Fruit fly (Drosophila melanogaster) whole organism, embryonic: ENCODE measurements around the gene RluA-1.
A peak's percentile ranks its signal among the peaks of the same experiment; 100 is the strongest.

Experiments used
- ATbp ChIP-seq: fragments of 200-800 bp; sonication (Bioruptor generic); optimal IDR thresholded peaks from 2 replicates; lab custom pipeline; 2017; ENCODE audit warnings: missing biosample characterization, mild to moderate bottlenecking, missing genetic modification characterization, missing genetic modification reagents
- CG10654 ChIP-seq: fragments of 200-800 bp; sonication (Bioruptor generic); optimal IDR thresholded peaks from 2 replicates; lab custom pipeline; 2016; ENCODE audit warnings: missing biosample characterization, missing genetic modification characterization
- CG11504 ChIP-seq: fragments of 200-800 bp; sonication (Bioruptor generic); optimal IDR thresholded peaks from 3 replicates; lab custom pipeline; 2019; ENCODE audit warnings: missing biosample characterization, mild to moderate bottlenecking, missing genetic modification characterization, moderate library complexity
- CG12236 ChIP-seq: fragments of 200-800 bp; sonication (Bioruptor generic); optimal IDR thresholded peaks from 2 replicates; lab custom pipeline; 2016; ENCODE audit warnings: missing biosample characterization, missing genetic modification characterization
- CG12769 ChIP-seq: fragments of 200-800 bp; sonication (Bioruptor generic); optimal IDR thresholded peaks from 2 replicates; lab custom pipeline; 2019; ENCODE audit warnings: missing biosample characterization, mild to moderate bottlenecking, missing genetic modification characterization, moderate library complexity
- CG13296 ChIP-seq: fragments of 200-800 bp; sonication (Bioruptor generic); optimal IDR thresholded peaks from 3 replicates; lab custom pipeline; 2018; ENCODE audit warnings: missing biosample characterization, mild to moderate bottlenecking, missing genetic modification characterization
- CG13775 ChIP-seq: fragments of 200-800 bp; sonication (Bioruptor generic); optimal IDR thresholded peaks from 3 replicates; lab custom pipeline; 2017; ENCODE audit warnings: missing biosample characterization, mild to moderate bottlenecking, missing genetic modification characterization
- CG14710 ChIP-seq: fragments of 200-800 bp; sonication (Bioruptor generic); optimal IDR thresholded peaks from 3 replicates; lab custom pipeline; 2019; ENCODE audit warnings: missing biosample characterization, mild to moderate bottlenecking, missing genetic modification characterization, moderate library complexity
- CG15479 ChIP-seq: fragments of 200-800 bp; sonication (Bioruptor generic); optimal IDR thresholded peaks from 3 replicates; lab custom pipeline; 2019; ENCODE audit warnings: missing biosample characterization, mild to moderate bottlenecking, missing genetic modification characterization, moderate library complexity
- CG17328 ChIP-seq: fragments of 200-800 bp; sonication (Bioruptor generic); IDR thresholded peaks from 2 replicates; pipeline ENCODE4 v1.3.6; 2022; ENCODE audit warnings: missing biosample characterization, missing genetic modification characterization
- CG2199 ChIP-seq: fragments of 200-800 bp; sonication (Bioruptor generic); IDR thresholded peaks from 3 replicates; pipeline ENCODE4 v1.3.6; 2022; ENCODE audit warnings: missing biosample characterization, missing genetic modification characterization
- CG6854 ChIP-seq: fragments of 200-800 bp; sonication (Bioruptor generic); optimal IDR thresholded peaks from 3 replicates; lab custom pipeline; 2017; ENCODE audit warnings: missing biosample characterization, mild to moderate bottlenecking, missing genetic modification characterization
- CG7357 ChIP-seq: fragments of 200-800 bp; sonication (Bioruptor generic); IDR thresholded peaks from 3 replicates; pipeline ENCODE4 v1.3.6; 2022; ENCODE audit warnings: missing biosample characterization, missing genetic modification characterization
- CG8388 ChIP-seq: fragments of 200-800 bp; sonication (Bioruptor generic); optimal IDR thresholded peaks from 2 replicates; lab custom pipeline; 2019; ENCODE audit warnings: missing biosample characterization, mild to moderate bottlenecking, missing genetic modification characterization, moderate library complexity
- CG8924 ChIP-seq: fragments of 200-800 bp; optimal IDR thresholded peaks from 3 replicates; lab custom pipeline; 2019; ENCODE audit warnings: missing biosample characterization, mild to moderate bottlenecking, missing genetic modification characterization, moderate library complexity
- CG9817 ChIP-seq: fragments of 200-800 bp; sonication (Bioruptor generic); optimal IDR thresholded peaks from 2 replicates; lab custom pipeline; 2018; ENCODE audit warnings: missing biosample characterization, mild to moderate bottlenecking, missing genetic modification characterization, moderate library complexity
- Chrac-16 ChIP-seq: fragments of 200-800 bp; sonication (Bioruptor generic); optimal IDR thresholded peaks from 3 replicates; lab custom pipeline; 2016; ENCODE audit warnings: missing biosample characterization, missing genetic modification characterization
- Ets65A ChIP-seq: fragments of 200-800 bp; sonication (Bioruptor generic); peaks from one replicate; lab custom pipeline; 2016; ENCODE audit warnings: missing biosample characterization, missing genetic modification characterization
- Hr51 ChIP-seq, 2 experiments: fragments of 200-800 bp; sonication (Bioruptor generic); optimal IDR thresholded peaks; 2 replicates in 1 of 2; 3 replicates in 1 of 2; lab custom pipeline; 2016 to 2018; ENCODE audit warnings: missing biosample characterization in 2 of 2, missing genetic modification characterization in 2 of 2, mild to moderate bottlenecking in 1 of 2, moderate library complexity in 1 of 2
- MESR4 ChIP-seq: fragments of 200-800 bp; sonication (Bioruptor generic); optimal IDR thresholded peaks from 2 replicates; lab custom pipeline; 2018; ENCODE audit warnings: missing biosample characterization, mild to moderate bottlenecking, missing genetic modification characterization, moderate library complexity
- Opbp ChIP-seq: fragments of 200-800 bp; sonication (Bioruptor generic); IDR thresholded peaks from 3 replicates; pipeline ENCODE4 v1.3.6; 2022; ENCODE audit warnings: missing biosample characterization, missing genetic modification characterization; ENCODE audit not compliant: partially characterized antibody
- Optix ChIP-seq: fragments of 200-800 bp; sonication (Bioruptor generic); IDR thresholded peaks from 3 replicates; pipeline ENCODE4 v1.3.6; 2022; ENCODE audit warnings: missing biosample characterization, missing genetic modification characterization
- Side ChIP-seq: fragments of 200-800 bp; sonication (Bioruptor generic); optimal IDR thresholded peaks from 2 replicates; lab custom pipeline; 2016; ENCODE audit warnings: missing biosample characterization, missing genetic modification characterization
- Vsx1 ChIP-seq: fragments of 200-800 bp; sonication (Bioruptor generic); optimal IDR thresholded peaks from 2 replicates; lab custom pipeline; 2017; ENCODE audit warnings: missing biosample characterization, mild to moderate bottlenecking, missing genetic modification characterization, missing genetic modification reagents
- ac ChIP-seq: fragments of 200-800 bp; sonication (Bioruptor generic); optimal IDR thresholded peaks from 3 replicates; lab custom pipeline; 2017; ENCODE audit warnings: missing biosample characterization, mild to moderate bottlenecking, missing genetic modification characterization
- ap ChIP-seq: fragments of 200-800 bp; sonication (Bioruptor generic); IDR thresholded peaks from 2 replicates; pipeline ENCODE4 v1.3.6; 2022; ENCODE audit warnings: missing biosample characterization, missing genetic modification characterization
- ara ChIP-seq: fragments of 200-800 bp; sonication (Bioruptor generic); IDR thresholded peaks from 2 replicates; pipeline ENCODE4 v1.3.6; 2022; ENCODE audit warnings: missing biosample characterization, missing genetic modification characterization
- bowl ChIP-seq: fragments of 200-800 bp; sonication (Bioruptor generic); IDR thresholded peaks from 2 replicates; pipeline ENCODE4 v1.3.6; 2022; ENCODE audit warnings: missing biosample characterization, missing genetic modification characterization
- cas ChIP-seq: fragments of 200-800 bp; sonication (Bioruptor generic); IDR thresholded peaks from 2 replicates; pipeline ENCODE4 v1.3.6; 2022; ENCODE audit warnings: missing biosample characterization, missing genetic modification characterization
- chn ChIP-seq: fragments of 200-800 bp; sonication (Bioruptor generic); optimal IDR thresholded peaks from 2 replicates; lab custom pipeline; 2016; ENCODE audit warnings: missing biosample characterization, missing genetic modification characterization
- crol ChIP-seq: fragments of 200-800 bp; sonication (Bioruptor generic); IDR thresholded peaks from 2 replicates; pipeline ENCODE4 v1.3.6; 2022; ENCODE audit warnings: missing biosample characterization, missing genetic modification characterization
- cwo ChIP-seq: fragments of 200-800 bp; sonication (Bioruptor generic); optimal IDR thresholded peaks from 3 replicates; lab custom pipeline; 2017; ENCODE audit warnings: missing biosample characterization, missing genetic modification characterization, mild to moderate bottlenecking, moderate library complexity, missing genetic modification reagents
- dysf ChIP-seq: fragments of 200-800 bp; sonication (Bioruptor generic); IDR thresholded peaks from 3 replicates; pipeline ENCODE4 v1.3.6; 2022; ENCODE audit warnings: missing biosample characterization, missing genetic modification characterization
- exex ChIP-seq: fragments of 200-800 bp; sonication (Bioruptor generic); optimal IDR thresholded peaks from 4 replicates; lab custom pipeline; 2018; ENCODE audit warnings: missing biosample characterization, mild to moderate bottlenecking, missing genetic modification characterization, moderate library complexity
- fd3F ChIP-seq: fragments of 200-800 bp; sonication (Bioruptor generic); optimal IDR thresholded peaks from 2 replicates; lab custom pipeline; 2018; ENCODE audit warnings: missing biosample characterization, mild to moderate bottlenecking, missing genetic modification characterization, moderate library complexity
- gce ChIP-seq: fragments of 200-800 bp; sonication (Bioruptor generic); IDR thresholded peaks from 3 replicates; pipeline ENCODE4 v1.3.6; 2022; ENCODE audit warnings: missing biosample characterization, missing genetic modification characterization
- her ChIP-seq: fragments of 200-800 bp; sonication (Bioruptor generic); optimal IDR thresholded peaks from 2 replicates; lab custom pipeline; 2016; ENCODE audit warnings: missing biosample characterization, missing genetic modification characterization
- hkb ChIP-seq, 2 experiments: fragments of 200-800 bp in 1 of 2; fragments of >200 bp in 1 of 2; sonication (Bioruptor generic) in 1 of 2; IDR thresholded peaks in 1 of 2; optimal IDR thresholded peaks in 1 of 2; 2 replicates each; pipeline versions ENCODE4 v1.3.6 to Lab custom; 2017 to 2022; ENCODE audit warnings: missing biosample characterization in 1 of 2, missing genetic modification characterization in 1 of 2
- jing ChIP-seq: fragments of 200-800 bp; sonication (Bioruptor generic); optimal IDR thresholded peaks from 2 replicates; lab custom pipeline; 2018; ENCODE audit warnings: missing biosample characterization, mild to moderate bottlenecking, missing genetic modification characterization
- lov ChIP-seq, 2 experiments: fragments of 200-800 bp in 1 of 2; fragments of >200 bp in 1 of 2; sonication (Bioruptor generic) in 1 of 2; IDR thresholded peaks in 1 of 2; optimal IDR thresholded peaks in 1 of 2; 2 replicates in 1 of 2; 3 replicates in 1 of 2; pipeline versions ENCODE4 v1.3.6 to Lab custom; 2017 to 2022; ENCODE audit warnings: missing biosample characterization in 1 of 2, missing genetic modification characterization in 1 of 2
- oc ChIP-seq: fragments of 200-800 bp; sonication (Bioruptor generic); optimal IDR thresholded peaks from 2 replicates; lab custom pipeline; 2018; ENCODE audit warnings: missing biosample characterization, mild to moderate bottlenecking, missing genetic modification characterization, moderate library complexity
- odd ChIP-seq: fragments of 200-800 bp; sonication (Bioruptor generic); optimal IDR thresholded peaks from 2 replicates; lab custom pipeline; 2017; ENCODE audit warnings: missing biosample characterization, mild to moderate bottlenecking, missing genetic modification characterization
- otp ChIP-seq: fragments of 200-800 bp; sonication (Bioruptor generic); IDR thresholded peaks from 3 replicates; pipeline ENCODE4, ENCODE4 v1.3.6; 2022; ENCODE audit warnings: missing biosample characterization, missing genetic modification characterization
- pan ChIP-seq, 4 experiments: fragments of >200 bp in 3 of 4; fragments of 200-800 bp in 1 of 4; sonication (Bioruptor generic) in 1 of 4; optimal IDR thresholded peaks in 3 of 4; IDR thresholded peaks in 1 of 4; 2 replicates each; pipeline versions ENCODE4 v1.3.6 to Lab custom; 2017 to 2022; ENCODE audit warnings: missing biosample characterization in 2 of 4, missing genetic modification characterization in 2 of 4, mixed read lengths in 1 of 4
- pfk ChIP-seq: fragments of 200-800 bp; sonication (Bioruptor generic); optimal IDR thresholded peaks from 2 replicates; lab custom pipeline; 2018; ENCODE audit warnings: missing biosample characterization, mild to moderate bottlenecking, missing genetic modification characterization, moderate library complexity
- slbo ChIP-seq: fragments of 200-800 bp; sonication (Bioruptor generic); IDR thresholded peaks from 2 replicates; pipeline ENCODE4 v1.3.6; 2022; ENCODE audit warnings: missing biosample characterization, missing genetic modification characterization
- tgo ChIP-seq: fragments of 200-800 bp; sonication (Bioruptor generic); IDR thresholded peaks from 3 replicates; pipeline ENCODE4 v1.3.6; 2022; ENCODE audit warnings: missing biosample characterization, missing genetic modification characterization
- tin ChIP-seq: fragments of 200-800 bp; sonication (Bioruptor generic); optimal IDR thresholded peaks from 3 replicates; lab custom pipeline; 2016; ENCODE audit warnings: missing biosample characterization, missing genetic modification characterization
- vfl ChIP-seq: fragments of 200-800 bp; sonication (Bioruptor generic); optimal IDR thresholded peaks from 2 replicates; lab custom pipeline; 2016; ENCODE audit warnings: missing biosample characterization, missing genetic modification characterization

The RluA-1 gene

dm6 chr2L:10468388-10468787 is 5.8 kb downstream of the RluA-1 start (continued):
- TF ChIP-seq CG8388 (peak; percentile 25), pan (optimal IDR thresholded peaks at IDR 0.05; lab: Kevin White, UChicago) (no peak), pan (GFP tag; optimal IDR thresholded peaks at IDR 0.05 in 1 of 2, IDR thresholded peaks at IDR 0.05 in 1 of 2) (peak in 1 of 2 experiments; percentile 71), tin (GFP tag; lab: Kevin White, UChicago) (peak; percentile 34), oc (tag; lab: Kevin White, UChicago) (peak; percentile 50), CG8924 (tag; lab: Kevin White, UChicago) (peak; percentile 42), jing (peak; percentile 14), MESR4 (GFP tag; lab: Kevin White, UChicago) (no peak), CG12769 (peak; percentile 71), crol (GFP tag; lab: Robert Waterston, UW) (no peak), Optix (0 out of 3 replicates have a peak, but pooled peaks have one; percentile 46), CG6854 (GFP tag; lab: Kevin White, UChicago) (no peak), Ets65A (GFP tag; lab: Kevin White, UChicago) (peak; percentile 93), exex (tag; lab: Kevin White, UChicago) (peak; percentile 4), slbo (GFP tag; lab: Robert Waterston, UW) (peak; percentile 75), her (GFP tag; lab: Kevin White, UChicago) (peak; percentile 18), Opbp (GFP tag; lab: Robert Waterston, UW) (no peak), gce (GFP tag; lab: Robert Waterston, UW) (peak; percentile 45; the same call in 1 of the 3 replicates), otp (GFP tag; lab: Robert Waterston, UW) (peak; percentile 26; the same call in 1 of the 3 replicates), CG14710 (peak; percentile 7), Chrac-16 (GFP tag; lab: Kevin White, UChicago) (peak; percentile 25), ara (GFP tag; lab: Robert Waterston, UW) (peak; percentile 66; the same call in 1 of the 2 replicates), chn (GFP tag; lab: Kevin White, UChicago) (peak; percentile 11), Vsx1 (GFP tag; lab: Kevin White, UChicago) (peak; percentile 13), CG9817 (tag; lab: Kevin White, UChicago) (peak; percentile 64), ac (no peak), CG2199 (GFP tag; lab: Robert Waterston, UW) (no peak), CG10654 (GFP tag; lab: Kevin White, UChicago) (peak; percentile 28), CG15479 (no peak), Side (no peak), pfk (GFP tag; lab: Kevin White, UChicago) (no peak), bowl (GFP tag; lab: Robert Waterston, UW) (peak; percentile 28; the same call in 1 of the 2 replicates), fd3F (GFP tag; lab: Kevin White, UChicago) (peak; percentile 33), CG13296 (GFP tag; lab: Kevin White, UChicago) (peak; percentile 52), dysf (GFP tag; lab: Robert Waterston, UW) (peak; percentile 72), Hr51 (GFP tag; optimal IDR thresholded peaks at IDR 0.05; lab: Kevin White, UChicago) (peak; percentile 3 to 56), ap (GFP tag; lab: Robert Waterston, UW) (no peak), odd (GFP tag; lab: Kevin White, UChicago) (peak; percentile 11), CG13775 (GFP tag; lab: Kevin White, UChicago) (peak; percentile 30), CG7357 (GFP tag; lab: Robert Waterston, UW) (peak; percentile 20; the same call in 1 of the 3 replicates), tgo (GFP tag; lab: Robert Waterston, UW) (peak; percentile 72; the same call in 2 of the 3 replicates), cwo (GFP tag; lab: Kevin White, UChicago) (no peak), ATbp (GFP tag; lab: Kevin White, UChicago) (peak; percentile 49), CG12236 (GFP tag; lab: Kevin White, UChicago) (no peak), hkb (optimal IDR thresholded peaks at IDR 0.05; lab: Kevin White, UChicago) (no peak), hkb (GFP tag; IDR thresholded peaks at IDR 0.05; lab: Robert Waterston, UW) (peak; percentile 65), vfl (GFP tag; lab: Kevin White, UChicago) (no peak), CG11504 (peak; percentile 75), CG17328 (GFP tag; lab: Robert Waterston, UW) (no peak), cas (GFP tag; lab: Robert Waterston, UW) (no peak), lov (optimal IDR thresholded peaks at IDR 0.05; lab: Kevin White, UChicago) (no peak), lov (GFP tag; IDR thresholded peaks at IDR 0.05; lab: Robert Waterston, UW) (no peak)
